Fruit fly (Drosophila melanogaster) whole organism, wandering third instar larva: ENCODE data around the gene CG16798.
A peak's percentile ranks its signal among the peaks of the same experiment; 100 is the strongest.

Source experiments
- Abd-B ChIP-seq: fragments of >200 bp; optimal IDR thresholded peaks from 2 replicates; lab custom pipeline; 2017; ENCODE audit warnings: missing biosample characterization, missing genetic modification characterization
- CG32264 ChIP-seq: fragments of 200-800 bp; sonication (Bioruptor generic); optimal IDR thresholded peaks from 2 replicates; lab custom pipeline; 2016; ENCODE audit warnings: missing biosample characterization, missing genetic modification characterization
- CrebA ChIP-seq: fragments of 200-800 bp; sonication (Bioruptor generic); optimal IDR thresholded peaks from 2 replicates; lab custom pipeline; 2016; ENCODE audit warnings: missing biosample characterization, mild to moderate bottlenecking, missing genetic modification characterization, borderline replicate concordance
- Dfd ChIP-seq: fragments of >200 bp; optimal IDR thresholded peaks from 2 replicates; lab custom pipeline; 2017; ENCODE audit warnings: missing biosample characterization, missing genetic modification characterization
- Dif ChIP-seq: fragments of 200-275, 200-300 bp; sonication (Bioruptor generic); optimal IDR thresholded peaks from 2 replicates; lab custom pipeline; 2018; ENCODE audit warnings: missing biosample characterization, missing genetic modification characterization; ENCODE audit not compliant: partially characterized antibody
- GATAd ChIP-seq: sonication (Bioruptor generic); optimal IDR thresholded peaks from 2 replicates; lab custom pipeline; 2016; ENCODE audit warnings: missing biosample characterization, missing genetic modification characterization
- HLH106 ChIP-seq: fragments of 200-800 bp; optimal IDR thresholded peaks from 3 replicates; lab custom pipeline; 2019; ENCODE audit warnings: missing biosample characterization, mild to moderate bottlenecking, missing genetic modification characterization, moderate library complexity
- Hnf4 ChIP-seq: fragments of 200-800 bp; sonication (Bioruptor generic); optimal IDR thresholded peaks from 2 replicates; lab custom pipeline; 2016; ENCODE audit warnings: missing biosample characterization, mild to moderate bottlenecking, missing genetic modification characterization
- Hr78 ChIP-seq: fragments of >200 bp; optimal IDR thresholded peaks from 2 replicates; lab custom pipeline; 2017; ENCODE audit warnings: missing biosample characterization, missing genetic modification characterization
- Hr83 ChIP-seq: fragments of 200-300 bp; sonication (Bioruptor generic); optimal IDR thresholded peaks from 2 replicates; lab custom pipeline; 2016; ENCODE audit warnings: missing biosample characterization, mild to moderate bottlenecking, missing genetic modification characterization, moderate library complexity; ENCODE audit not compliant: poor library complexity, severe bottlenecking
- Jra ChIP-seq: sonication (Bioruptor generic); optimal IDR thresholded peaks from 2 replicates; lab custom pipeline; 2016; ENCODE audit warnings: missing biosample characterization, missing genetic modification characterization
- Myc ChIP-seq: fragments of >200 bp; optimal IDR thresholded peaks from 2 replicates; lab custom pipeline; 2017
- N ChIP-seq: fragments of >200 bp; optimal IDR thresholded peaks from 2 replicates; lab custom pipeline; 2018; ENCODE audit warnings: missing biosample characterization, missing external identifiers, missing genetic modification characterization
- OdsH ChIP-seq: fragments of 200-800 bp; sonication (Bioruptor generic); optimal IDR thresholded peaks from 2 replicates; lab custom pipeline; 2016; ENCODE audit warnings: missing biosample characterization, mild to moderate bottlenecking, missing genetic modification characterization
- Rel ChIP-seq, 2 experiments: fragments of 200-800 bp; sonication (Bioruptor generic) in 1 of 2; optimal IDR thresholded peaks; 2 replicates in 1 of 2; 3 replicates in 1 of 2; lab custom pipeline; 2016 to 2019; ENCODE audit warnings: mild to moderate bottlenecking in 2 of 2, missing biosample characterization in 2 of 2, missing genetic modification characterization in 2 of 2, moderate library complexity in 1 of 2
- Sp1 ChIP-seq: fragments of 200-800 bp; sonication (Bioruptor generic); optimal IDR thresholded peaks from 3 replicates; lab custom pipeline; 2019; ENCODE audit warnings: missing biosample characterization, mild to moderate bottlenecking, missing genetic modification characterization, moderate library complexity
- Vsx2 ChIP-seq: fragments of 200-300, 225-300 bp; sonication (Bioruptor generic); optimal IDR thresholded peaks from 2 replicates; lab custom pipeline; 2018; ENCODE audit warnings: missing biosample characterization, missing genetic modification characterization; ENCODE audit not compliant: partially characterized antibody
- br ChIP-seq: fragments of 200-800 bp; sonication (Bioruptor generic); optimal IDR thresholded peaks from 2 replicates; lab custom pipeline; 2016; ENCODE audit warnings: missing biosample characterization, missing genetic modification characterization
- brk ChIP-seq: fragments of 200-800 bp; sonication (Bioruptor generic); optimal IDR thresholded peaks from 2 replicates; lab custom pipeline; 2016; ENCODE audit warnings: missing biosample characterization, mild to moderate bottlenecking, missing genetic modification characterization
- dl ChIP-seq, 2 experiments: fragments of 175-275, 200-275 bp in 1 of 2; fragments of 200-275 bp in 1 of 2; sonication (Bioruptor generic); optimal IDR thresholded peaks; lab custom pipeline; 2018; ENCODE audit warnings: mild to moderate bottlenecking in 2 of 2, missing biosample characterization in 2 of 2, missing genetic modification characterization in 2 of 2, moderate library complexity in 2 of 2; ENCODE audit not compliant: partially characterized antibody in 2 of 2, insufficient read depth in 1 of 2
- dmrt93B ChIP-seq: fragments of 200-800 bp; sonication (Bioruptor generic); optimal IDR thresholded peaks from 2 replicates; lab custom pipeline; 2018; ENCODE audit warnings: missing biosample characterization, mild to moderate bottlenecking, missing genetic modification characterization
- dsf ChIP-seq: sonication (Bioruptor generic); optimal IDR thresholded peaks from 2 replicates; lab custom pipeline; 2016; ENCODE audit warnings: missing biosample characterization, missing genetic modification characterization, borderline replicate concordance
- ey ChIP-seq: fragments of 200-800 bp; sonication (Bioruptor generic); optimal IDR thresholded peaks from 2 replicates; lab custom pipeline; 2016; ENCODE audit warnings: missing biosample characterization, missing genetic modification characterization
- foxo ChIP-seq, 2 experiments: fragments of 200-800 bp; sonication (Bioruptor generic); optimal IDR thresholded peaks; 2 replicates in 1 of 2; 3 replicates in 1 of 2; lab custom pipeline; 2016 to 2017; ENCODE audit warnings: missing biosample characterization in 2 of 2, missing genetic modification characterization in 2 of 2
- fru ChIP-seq: fragments of 200-800 bp; sonication (Bioruptor generic); optimal IDR thresholded peaks from 3 replicates; lab custom pipeline; 2016; ENCODE audit warnings: missing biosample characterization, mild to moderate bottlenecking, missing genetic modification characterization
- h ChIP-seq: fragments of 200-800 bp; sonication (Bioruptor generic); optimal IDR thresholded peaks from 3 replicates; lab custom pipeline; 2016; ENCODE audit warnings: missing biosample characterization, mild to moderate bottlenecking, missing genetic modification characterization
- jim ChIP-seq: fragments of 175-275, 200-325 bp; sonication (Bioruptor generic); optimal IDR thresholded peaks from 2 replicates; lab custom pipeline; 2016; ENCODE audit warnings: missing biosample characterization, mild to moderate bottlenecking, missing genetic modification characterization
- lola ChIP-seq: fragments of >200 bp; optimal IDR thresholded peaks from 2 replicates; lab custom pipeline; 2017; ENCODE audit warnings: missing biosample characterization, missing genetic modification characterization
- pan ChIP-seq: fragments of >200 bp; optimal IDR thresholded peaks from 2 replicates; lab custom pipeline; 2017
- psq ChIP-seq: fragments of 200-800 bp; sonication (Bioruptor generic); optimal IDR thresholded peaks from 3 replicates; lab custom pipeline; 2017; ENCODE audit warnings: missing biosample characterization, mild to moderate bottlenecking, missing genetic modification characterization, moderate library complexity
- rgr ChIP-seq: fragments of 200-800 bp; sonication (Bioruptor generic); optimal IDR thresholded peaks from 3 replicates; lab custom pipeline; 2016; ENCODE audit warnings: missing biosample characterization, mild to moderate bottlenecking, missing genetic modification characterization
- sage ChIP-seq: fragments of 200-800 bp; sonication (Bioruptor generic); optimal IDR thresholded peaks from 2 replicates; lab custom pipeline; 2016; ENCODE audit warnings: missing biosample characterization, mild to moderate bottlenecking, missing genetic modification characterization
- sv ChIP-seq: fragments of 200-800 bp; sonication (Bioruptor generic); optimal IDR thresholded peaks from 3 replicates; lab custom pipeline; 2016; ENCODE audit warnings: missing biosample characterization, missing genetic modification characterization
- tai ChIP-seq: sonication (Bioruptor generic); optimal IDR thresholded peaks from 2 replicates; lab custom pipeline; 2016; ENCODE audit warnings: missing biosample characterization, missing genetic modification characterization
- usp ChIP-seq: fragments of >200 bp; optimal IDR thresholded peaks from 2 replicates; lab custom pipeline; 2017; ENCODE audit warnings: missing biosample characterization, missing genetic modification characterization
- woc ChIP-seq: sonication (Bioruptor generic); optimal IDR thresholded peaks from 2 replicates; lab custom pipeline; 2016; ENCODE audit warnings: missing biosample characterization, mild to moderate bottlenecking, missing genetic modification characterization

Gene CG16798

DNA sequence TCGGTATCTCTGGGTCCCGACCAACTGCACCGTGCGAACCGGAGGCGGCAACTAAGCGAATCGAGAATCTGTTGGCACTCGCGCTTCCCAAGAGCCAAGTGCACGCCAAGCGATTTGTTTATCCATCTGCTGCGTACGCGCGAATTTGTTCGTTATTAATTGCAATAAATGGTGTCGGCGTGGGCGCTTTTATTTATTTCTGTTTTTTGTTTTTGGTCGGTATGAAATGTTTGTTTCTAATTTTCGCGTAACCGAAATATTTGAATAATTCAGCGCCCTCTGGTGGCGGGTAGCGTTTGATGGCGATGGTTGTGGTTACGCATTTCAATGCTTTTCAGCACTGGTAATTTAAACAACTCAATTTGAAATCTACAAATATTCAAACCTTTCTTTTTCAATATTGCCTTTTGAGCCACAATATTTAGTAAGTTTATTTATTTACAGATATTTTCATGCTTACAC is 32.6 kb upstream of the CG16798 start, which contains the start of gene CG10947:
TSS of gene CG10947 (minus strand) at position 51 of the 462 bp plus-strand sequence.
- peak; percentile 22 for TF ChIP-seq OdsH (GFP tag; lab: Kevin White, UChicago)
- TF ChIP-seq Hnf4 (GFP tag; lab: Kevin White, UChicago), result peak; percentile 49
- peak; percentile 27 for TF ChIP-seq br (GFP tag; lab: Kevin White, UChicago)
- no peak for TF ChIP-seq pan (lab: Kevin White, UChicago)
- no peak for TF ChIP-seq lola (GFP tag; lab: Kevin White, UChicago)
- peak; percentile 62 for TF ChIP-seq rgr (GFP tag; lab: Kevin White, UChicago)
- no peak for TF ChIP-seq Vsx2 (GFP tag; lab: Kevin White, UChicago)
- TF ChIP-seq woc, result no peak
- TF ChIP-seq psq, result no peak
- peak in 1 of 2 experiments; percentile 49 for TF ChIP-seq foxo (GFP tag; optimal IDR thresholded peaks at IDR 0.05; lab: Kevin White, UChicago)
- TF ChIP-seq sv (GFP tag; lab: Kevin White, UChicago), result peak; percentile 65
- TF ChIP-seq Jra, result peak; percentile 9
- TF ChIP-seq N (GFP tag; lab: Kevin White, UChicago), result no peak
- TF ChIP-seq brk, result no peak
- no peak for TF ChIP-seq usp (GFP tag; lab: Kevin White, UChicago)
- TF ChIP-seq Abd-B (GFP tag; lab: Kevin White, UChicago), result no peak
- peak; percentile 26 for TF ChIP-seq Hr83 (GFP tag; lab: Kevin White, UChicago)
- TF ChIP-seq fru (GFP tag; lab: Kevin White, UChicago), result peak; percentile 35
- TF ChIP-seq Myc, result no peak
- no peak for TF ChIP-seq HLH106
- TF ChIP-seq h (GFP tag; lab: Kevin White, UChicago), result peak; percentile 40
- no peak for TF ChIP-seq GATAd

DNA sequence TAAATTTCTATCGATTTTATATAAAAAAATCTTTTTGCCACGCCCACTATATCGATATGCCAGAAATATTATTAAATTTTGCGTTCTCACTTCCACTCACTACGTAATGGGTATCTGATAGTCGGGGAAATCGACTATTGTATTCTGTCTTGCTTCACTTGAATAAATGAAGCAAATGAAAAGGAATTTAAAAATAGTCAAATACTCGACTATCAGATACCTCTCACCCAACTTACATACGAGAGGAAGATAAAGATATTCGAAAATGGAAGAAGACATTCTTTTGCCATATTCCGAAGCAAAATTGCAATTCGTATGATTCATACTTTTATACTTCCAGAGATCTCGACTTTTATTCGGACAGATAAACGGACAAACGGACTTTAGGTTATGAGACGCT is 31.7 kb upstream of the CG16798 start:
- TF ChIP-seq brk (no peak), foxo (GFP tag; optimal IDR thresholded peaks at IDR 0.05; lab: Kevin White, UChicago) (no peak), dl (GFP tag; optimal IDR thresholded peaks at IDR 0.05; lab: Kevin White, UChicago; ENCODE audit: insufficient read depth in 1 of 2, partially characterized antibody in 2 of 2) (no peak), usp (GFP tag; lab: Kevin White, UChicago) (no peak), Hnf4 (GFP tag; lab: Kevin White, UChicago) (no peak), Dif (no peak), Hr78 (no peak), N (GFP tag; lab: Kevin White, UChicago) (no peak), sage (GFP tag; lab: Kevin White, UChicago) (no peak), fru (GFP tag; lab: Kevin White, UChicago) (no peak), jim (GFP tag; lab: Kevin White, UChicago) (no peak), dsf (no peak), Sp1 (GFP tag; lab: Kevin White, UChicago) (no peak), dmrt93B (GFP tag; lab: Kevin White, UChicago) (no peak), Vsx2 (GFP tag; lab: Kevin White, UChicago) (no peak), h (GFP tag; lab: Kevin White, UChicago) (no peak), Dfd (GFP tag; lab: Kevin White, UChicago) (no peak)

- TF ChIP-seq br (GFP tag; lab: Kevin White, UChicago), result no peak
- no peak for TF ChIP-seq h (GFP tag; lab: Kevin White, UChicago)
- no peak for TF ChIP-seq fru (GFP tag; lab: Kevin White, UChicago)
- no peak for TF ChIP-seq Hr78
- no peak for TF ChIP-seq Vsx2 (GFP tag; lab: Kevin White, UChicago)
- TF ChIP-seq Sp1 (GFP tag; lab: Kevin White, UChicago), result no peak
- no peak for TF ChIP-seq woc
- no peak for TF ChIP-seq Jra
Measured at dm6 chr2L:20401408-20401807, 19.3 kb upstream of the CG16798 start.

- TF ChIP-seq jim (GFP tag; lab: Kevin White, UChicago), result no peak
- TF ChIP-seq fru (GFP tag; lab: Kevin White, UChicago), result peak; percentile 7
Measured at dm6 chr2L:20400875-20401274, 18.7 kb upstream of the CG16798 start.

- TF ChIP-seq lola (GFP tag; lab: Kevin White, UChicago) (no peak), brk (no peak), rgr (GFP tag; lab: Kevin White, UChicago) (no peak), Hr78 (no peak), CrebA (no peak), HLH106 (no peak), Dfd (GFP tag; lab: Kevin White, UChicago) (no peak), Dif (no peak), sv (GFP tag; lab: Kevin White, UChicago) (no peak), CG32264 (no peak), dsf (no peak), tai (GFP tag; lab: Kevin White, UChicago) (no peak), foxo (GFP tag; optimal IDR thresholded peaks at IDR 0.05; lab: Kevin White, UChicago) (no peak), Sp1 (GFP tag; lab: Kevin White, UChicago) (no peak), Jra (no peak), pan (lab: Kevin White, UChicago) (no peak), Rel (GFP tag; optimal IDR thresholded peaks at IDR 0.05; lab: Kevin White, UChicago) (no peak), Rel (tag; optimal IDR thresholded peaks at IDR 0.05; lab: Kevin White, UChicago) (no peak), dmrt93B (GFP tag; lab: Kevin White, UChicago) (no peak), ey (GFP tag; lab: Kevin White, UChicago) (no peak)
Measured at dm6 chr2L:20399239-20399638, 17.1 kb upstream of the CG16798 start.
